Fruit fly (Drosophila melanogaster): ENCODE results near the gene eloF.

eloF gene

DNA sequence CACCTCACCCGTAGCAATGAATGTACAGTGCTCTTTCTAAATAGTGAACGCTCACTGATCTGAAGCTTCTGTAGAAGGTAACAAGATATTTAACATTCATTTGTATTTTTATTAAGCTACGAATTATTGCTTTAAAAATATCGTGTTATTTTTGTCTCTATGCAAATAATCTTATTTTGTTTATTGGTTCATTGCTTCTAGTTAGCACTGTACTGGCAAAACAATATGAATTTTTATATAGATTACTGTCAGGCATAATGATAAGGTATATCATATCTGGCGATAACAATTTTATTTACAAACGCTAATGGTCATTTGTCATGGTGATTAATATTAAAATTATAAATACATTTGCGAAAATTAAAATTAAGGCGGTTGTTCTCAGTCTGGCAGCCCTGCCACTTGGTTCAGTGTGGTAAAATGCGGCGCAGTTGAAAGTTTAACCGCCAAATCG, 42.4 kb upstream of the eloF start, which contains the start of gene CG9471 (continued):
- TF ChIP-seq Lpt (GFP tag; optimal IDR thresholded peaks at IDR 0.05): peak; percentile 87
- TF ChIP-seq CG11762 (GFP tag; optimal IDR thresholded peaks at IDR 0.05; ENCODE audit: insufficient read depth): peak; percentile 94
- TF ChIP-seq CG8319 (GFP tag; optimal IDR thresholded peaks at IDR 0.05): peak; percentile 91
- peak; percentile 95 for TF ChIP-seq CG34406 (GFP tag; optimal IDR thresholded peaks at IDR 0.05)
- peak; percentile 90 for TF ChIP-seq CG11294 (GFP tag; IDR thresholded peaks at IDR 0.05)
- peak; percentile 96 for TF ChIP-seq CG6792 (GFP tag; optimal IDR thresholded peaks at IDR 0.05)
- TF ChIP-seq Sox102F (GFP tag; optimal IDR thresholded peaks at IDR 0.05): peak; percentile 97
- TF ChIP-seq Hr38 (GFP tag; optimal IDR thresholded peaks at IDR 0.05): peak; percentile 31
- peak; percentile 95 for TF ChIP-seq achi (GFP tag; optimal IDR thresholded peaks at IDR 0.05)
- peak; percentile 81 to 89 for TF ChIP-seq ss (GFP tag; optimal IDR thresholded peaks at IDR 0.05)
- TF ChIP-seq Eip75B (GFP tag; optimal IDR thresholded peaks at IDR 0.05): peak; percentile 95
- TF ChIP-seq CG31627 (GFP tag; optimal IDR thresholded peaks at IDR 0.05): peak; percentile 97
- TF ChIP-seq CG4318 (GFP tag; optimal IDR thresholded peaks at IDR 0.05): no peak
- peak; percentile 87 for TF ChIP-seq CG6854 (GFP tag; optimal IDR thresholded peaks at IDR 0.05)
- TF ChIP-seq CG1621 (tag; optimal IDR thresholded peaks at IDR 0.05): peak; percentile 90
- peak; percentile 78 for TF ChIP-seq fd59A (GFP tag; optimal IDR thresholded peaks at IDR 0.05)
- TF ChIP-seq vri (GFP tag; optimal IDR thresholded peaks at IDR 0.05): peak; percentile 98
- TF ChIP-seq CG3919 (GFP tag; optimal IDR thresholded peaks at IDR 0.05): peak; percentile 96
- TF ChIP-seq CG32006 (GFP tag; optimal IDR thresholded peaks at IDR 0.05): peak; percentile 90
- TF ChIP-seq spab (GFP tag; optimal IDR thresholded peaks at IDR 0.05): peak; percentile 82
- peak; percentile 95 for TF ChIP-seq CG8119 (GFP tag; IDR thresholded peaks at IDR 0.05)
- peak; percentile 85 for TF ChIP-seq CG16779 (tag; optimal IDR thresholded peaks at IDR 0.05)
- peak; percentile 96 for TF ChIP-seq CG15336 (GFP tag; IDR thresholded peaks at IDR 0.05)
- TF ChIP-seq cyc (GFP tag; optimal IDR thresholded peaks at IDR 0.05): peak; percentile 96
- TF ChIP-seq Ets21C (GFP tag; optimal IDR thresholded peaks at IDR 0.05): peak; percentile 94
- TF ChIP-seq Hr39 (GFP tag; optimal IDR thresholded peaks at IDR 0.05): peak; percentile 97
- peak; percentile 99 for TF ChIP-seq topi (GFP tag; optimal IDR thresholded peaks at IDR 0.05)
- TF ChIP-seq svp (GFP tag): peak; percentile 99
- peak; percentile 81 for TF ChIP-seq Blimp-1 (GFP tag; optimal IDR thresholded peaks at IDR 0.05)
- peak; percentile 98 for TF ChIP-seq esn (GFP tag; optimal IDR thresholded peaks at IDR 0.05)
- peak; percentile 89 for TF ChIP-seq CG3032 (tag; optimal IDR thresholded peaks at IDR 0.05)
- TF ChIP-seq CG11902 (GFP tag; optimal IDR thresholded peaks at IDR 0.05): peak; percentile 92
- peak; percentile 93 for TF ChIP-seq dsx (GFP tag; optimal IDR thresholded peaks at IDR 0.05; ENCODE audit: poor library complexity, severe bottlenecking)

DNA sequence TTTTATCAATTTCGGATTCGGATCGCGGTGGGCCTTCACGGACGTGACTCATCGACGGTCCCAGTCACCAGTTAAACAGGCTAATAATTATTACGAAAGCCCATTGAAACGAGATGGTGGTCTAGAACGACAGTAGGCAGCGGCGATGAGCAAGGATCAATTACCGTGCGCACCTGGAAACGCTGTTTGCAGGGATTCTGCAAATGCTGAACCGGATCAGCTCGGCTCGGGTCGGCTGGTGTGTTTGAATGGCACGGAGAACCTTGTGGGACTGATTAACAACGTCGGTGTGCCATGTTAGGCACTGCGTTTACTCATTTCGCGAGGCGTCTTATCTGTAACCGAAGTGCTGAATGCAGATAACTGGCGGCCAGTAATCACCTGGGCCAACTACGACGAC, 39.8 kb upstream of the eloF start, which contains the start of gene Whamy:
Gene Whamy, minus strand, starts transcription at position 273 of the 400 bp plus-strand sequence.
- TF ChIP-seq CG16779 (tag; optimal IDR thresholded peaks at IDR 0.05) (peak; percentile 12), Hr39 (GFP tag; optimal IDR thresholded peaks at IDR 0.05) (no peak), ss (GFP tag; optimal IDR thresholded peaks at IDR 0.05) (peak in 1 of 2 experiments; percentile 8), topi (GFP tag; optimal IDR thresholded peaks at IDR 0.05) (peak; percentile 13), CG1621 (tag; optimal IDR thresholded peaks at IDR 0.05) (no peak), dac (GFP tag; optimal IDR thresholded peaks at IDR 0.05) (no peak), CG10631 (GFP tag; optimal IDR thresholded peaks at IDR 0.05) (no peak), Eip78C (GFP tag) (peak; percentile 26), vri (GFP tag; optimal IDR thresholded peaks at IDR 0.05) (peak; percentile 88), svp (GFP tag) (peak; percentile 72), OdsH (GFP tag; optimal IDR thresholded peaks at IDR 0.05) (no peak)

DNA sequence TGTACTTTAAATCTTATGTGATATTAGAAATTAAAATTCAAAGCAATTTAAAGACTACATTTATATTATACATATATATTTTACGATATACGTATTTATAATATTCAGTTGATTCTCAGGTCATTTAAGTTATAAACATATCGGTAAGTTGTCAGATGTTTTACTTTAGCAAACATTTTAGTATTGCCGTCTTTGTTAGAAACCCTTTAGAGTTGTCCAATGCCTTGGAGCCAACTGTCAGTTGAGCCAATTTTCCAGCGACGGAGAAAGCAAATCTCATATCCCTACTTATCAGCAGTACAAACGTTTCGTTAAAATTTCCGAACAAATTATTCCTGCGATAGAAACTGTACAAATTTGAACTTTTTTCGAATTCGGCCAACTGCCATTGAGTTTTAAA, 39.1 kb upstream of the eloF start, which contains the start of gene topi:
Gene topi, plus strand, starts transcription at position 301 of the 400 bp plus-strand sequence.
- no peak for TF ChIP-seq CG3919 (GFP tag; optimal IDR thresholded peaks at IDR 0.05)
